Fruit fly (Drosophila melanogaster): ENCODE results near the gene CG43332.

DNA sequence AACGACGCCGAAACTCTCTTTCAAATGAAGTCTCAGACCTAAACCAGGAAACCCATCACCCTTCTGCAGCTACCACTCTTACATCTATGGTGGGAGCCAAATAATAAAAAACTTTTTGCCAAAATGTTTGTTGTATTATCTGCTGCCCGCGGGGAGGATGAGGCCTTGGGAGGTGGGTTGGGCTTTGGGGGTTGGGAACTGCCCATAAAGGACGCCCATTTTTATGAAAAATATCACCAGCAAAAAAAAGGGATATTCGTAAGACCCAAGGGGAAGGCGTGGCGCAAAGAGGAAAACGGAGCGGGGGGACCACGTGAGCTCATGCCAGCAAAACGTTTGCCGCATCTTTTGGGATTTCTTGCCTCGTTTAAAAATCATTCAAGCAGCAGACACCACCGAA lies 16.7 kb downstream of the CG43332 start:
- TF ChIP-seq usp (GFP tag; optimal IDR thresholded peaks at IDR 0.05) (no peak), pan (optimal IDR thresholded peaks at IDR 0.05) (no peak), Dll (optimal IDR thresholded peaks at IDR 0.05) (no peak)

Measured in whole organism.